Worm (Caenorhabditis elegans): ENCODE data around the gene T16A9.5.

DNA sequence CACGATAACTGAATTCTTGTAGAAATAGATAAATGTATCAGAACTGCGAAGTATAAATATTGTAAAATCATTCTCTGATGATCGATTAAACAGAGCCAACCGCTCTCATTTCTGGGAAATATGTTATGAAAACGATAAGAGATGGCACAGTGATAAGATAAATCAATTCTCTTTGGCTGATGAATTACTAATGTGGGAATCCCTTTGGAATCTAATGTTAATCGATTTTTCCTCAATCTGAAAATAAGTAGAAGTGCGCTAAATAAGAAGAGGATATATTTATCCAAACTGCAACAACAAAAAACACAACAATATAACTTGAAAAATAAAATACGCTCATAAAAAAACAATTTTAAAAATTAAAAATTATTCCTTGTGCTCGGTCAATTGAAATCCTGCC is 32.1 kb downstream of the T16A9.5 start, which contains the start of gene cest-2.3:
- TF ChIP-seq F57A8.1 (GFP tag; optimal IDR thresholded peaks at IDR 0.05) (no peak), somi-1 (GFP tag; optimal IDR thresholded peaks at IDR 0.05) (no peak), egl-18 (GFP tag; IDR thresholded peaks at IDR 0.05) (no peak), nfya-1 (tag; optimal IDR thresholded peaks at IDR 0.05; ENCODE audit: borderline replicate concordance, insufficient read depth) (no peak), ceh-91 (GFP tag; IDR thresholded peaks at IDR 0.05) (no peak), sdz-38 (tag; optimal IDR thresholded peaks at IDR 0.05) (no peak)
